Fruit fly (Drosophila melanogaster): ENCODE data around the gene Tengl2.

DNA sequence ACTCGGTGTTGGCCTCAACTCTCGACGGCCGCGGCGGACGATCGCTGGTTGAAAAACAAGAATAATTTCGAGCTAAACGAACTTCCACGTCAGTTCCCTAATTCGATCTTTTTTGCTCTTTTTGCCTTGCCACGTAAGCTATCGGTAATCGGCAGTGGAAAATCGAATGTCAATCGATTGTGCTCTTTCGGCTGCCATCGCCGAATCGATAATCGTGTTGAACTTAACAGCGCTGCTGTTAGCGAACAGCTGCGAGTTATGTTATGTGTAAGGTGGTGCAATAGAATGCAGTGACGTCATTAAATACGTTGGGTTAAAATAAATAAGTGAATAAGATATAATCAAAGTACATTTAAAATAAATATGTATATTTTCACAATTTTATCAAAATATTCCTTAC, 2.5 kb downstream of the Tengl2 start, which contains the start of gene Sec24CD:
- no peak for TF ChIP-seq CG8478 (optimal IDR thresholded peaks at IDR 0.05)
- no peak for TF ChIP-seq usp (GFP tag; optimal IDR thresholded peaks at IDR 0.05)
- TF ChIP-seq psq (optimal IDR thresholded peaks at IDR 0.05) = no peak
- TF ChIP-seq pan (optimal IDR thresholded peaks at IDR 0.05) = no peak
